Worm (Caenorhabditis elegans): Measurements from ENCODE around the gene B0280.7.

ce11 chrIII:7120477-7120876, 8.8 kb upstream of the B0280.7 start:
- TF ChIP-seq snpc-4 (tag; optimal IDR thresholded peaks at IDR 0.05) (no peak), ceh-16 (tag; optimal IDR thresholded peaks at IDR 0.05) (no peak), elt-3 (tag; optimal IDR thresholded peaks at IDR 0.05) (no peak)
